Worm (Caenorhabditis elegans): Measurements from ENCODE around the gene idpc-7.

ce11 chrV:9582594-9583322, 36.1 kb downstream of the idpc-7 start, which contains the start of gene rtfo-1:
- TF ChIP-seq pha-4 (tag; optimal IDR thresholded peaks at IDR 0.05) (no peak), ceh-18 (tag; optimal IDR thresholded peaks at IDR 0.05) (no peak), sox-4 (tag; optimal IDR thresholded peaks at IDR 0.05) (peak; percentile 60), mec-3 (tag; optimal IDR thresholded peaks at IDR 0.05; ENCODE audit: borderline replicate concordance) (no peak), nhr-232 (tag; optimal IDR thresholded peaks at IDR 0.05) (no peak), pat-9 (tag; optimal IDR thresholded peaks at IDR 0.05) (no peak), dve-1 (tag; optimal IDR thresholded peaks at IDR 0.05) (no peak), lim-6 (tag; optimal IDR thresholded peaks at IDR 0.05) (no peak), eyg-1 (tag; optimal IDR thresholded peaks at IDR 0.05) (no peak), ceh-19 (GFP tag; optimal IDR thresholded peaks at IDR 0.05) (peak; percentile 55), madf-2 (tag; optimal IDR thresholded peaks at IDR 0.05) (peak; percentile 30), ttx-3 (tag; optimal IDR thresholded peaks at IDR 0.05) (peak; percentile 46), dmd-4 (tag; optimal IDR thresholded peaks at IDR 0.05; ENCODE audit: borderline replicate concordance) (no peak)
